Worm (Caenorhabditis elegans) whole organism, L2 larva: ENCODE results near the gene Y105C5A.26.

ENCODE experiments used
- egl-27 ChIP-seq: sonication (generic microtip); optimal IDR thresholded peaks from 3 replicates; lab custom pipeline; 2017; ENCODE audit warnings: missing biosample characterization, missing genetic modification reagents, missing genetic modification characterization
- elt-3 ChIP-seq: sonication (generic microtip); optimal IDR thresholded peaks from 2 replicates; lab custom pipeline; 2017; ENCODE audit warnings: missing biosample characterization, missing genetic modification characterization
- nhr-12 ChIP-seq: fragments of 150-350 bp; optimal IDR thresholded peaks from 2 replicates; lab custom pipeline; 2014; ENCODE audit warnings: missing biosample characterization, missing genetic modification characterization
- nhr-77 ChIP-seq: fragments of 150-350 bp; optimal IDR thresholded peaks from 2 replicates; lab custom pipeline; 2014; ENCODE audit warnings: missing biosample characterization, missing genetic modification characterization
- unc-39 ChIP-seq: fragments of 150-350 bp; optimal IDR thresholded peaks from 2 replicates; lab custom pipeline; 2014; ENCODE audit warnings: missing biosample characterization, missing genetic modification characterization
- unc-62 ChIP-seq: fragments of 150-350 bp; optimal IDR thresholded peaks from 2 replicates; lab custom pipeline; 2014; ENCODE audit warnings: missing biosample characterization, missing genetic modification reagents, missing genetic modification characterization

DNA sequence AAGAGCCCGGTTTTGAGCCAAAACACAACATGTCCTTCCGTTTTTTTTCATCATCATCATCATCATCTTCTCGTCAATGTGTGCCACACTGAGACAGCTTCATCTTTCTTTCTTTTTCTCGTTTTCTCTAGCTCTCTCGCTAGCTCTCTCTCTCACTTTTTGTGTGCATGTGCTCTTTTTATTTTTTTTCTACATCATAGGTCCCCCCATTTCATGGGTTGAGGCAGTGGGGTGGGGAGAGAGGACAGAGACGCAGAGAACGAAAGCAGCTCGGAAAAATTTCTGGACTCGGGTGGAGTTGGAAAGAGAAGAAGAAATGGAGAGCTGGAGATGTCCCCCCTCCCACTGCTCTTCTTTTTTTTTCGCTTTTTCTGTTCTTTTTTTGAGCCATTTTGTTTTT, 15.4 kb upstream of the Y105C5A.26 start:
- TF ChIP-seq nhr-12 (tag; lab: Kevin White, UChicago) (no peak), unc-39 (tag; lab: Kevin White, UChicago) (no peak), nhr-77 (tag; lab: Kevin White, UChicago) (no peak), unc-62 (GFP tag; lab: Kevin White, UChicago) (no peak), elt-3 (no peak), egl-27 (tag; lab: Kevin White, UChicago) (peak; percentile 73)
